Worm (Caenorhabditis elegans): ENCODE data around the gene K11D12.8.

Gene K11D12.8

DNA sequence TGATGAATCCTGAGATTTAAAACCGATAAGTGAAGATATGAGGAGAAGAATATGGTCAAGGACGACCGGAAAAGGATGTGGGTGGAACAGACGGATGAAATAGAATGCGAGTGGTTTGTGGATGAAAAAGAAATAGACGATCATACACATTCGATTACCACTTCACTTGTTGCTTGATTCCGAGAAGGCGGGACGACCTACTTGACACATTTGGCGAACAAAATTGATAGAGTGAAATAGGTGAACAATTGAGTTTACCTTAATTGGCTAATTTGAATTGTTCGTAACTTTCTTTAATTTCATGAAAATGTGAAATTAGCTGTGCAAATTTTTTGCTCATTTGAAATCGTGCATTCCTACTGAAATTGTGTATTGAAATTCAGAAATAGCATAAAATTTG, 31.3 kb upstream of the K11D12.8 start, which contains the start of gene Y58A7A.2:
Y58A7A.2 (minus strand) TSS at position 101 of the 400 bp plus-strand sequence.
- TF ChIP-seq nhr-43 (tag; optimal IDR thresholded peaks at IDR 0.05; ENCODE audit: poor library complexity, severe bottlenecking): no peak
- TF ChIP-seq pha-4 (tag; optimal IDR thresholded peaks at IDR 0.05): no peak
- no peak for TF ChIP-seq pqm-1 (tag; optimal IDR thresholded peaks at IDR 0.05)
- TF ChIP-seq elt-3 (tag; optimal IDR thresholded peaks at IDR 0.05): no peak
- no peak for TF ChIP-seq fos-1 (tag; optimal IDR thresholded peaks at IDR 0.05)
- no peak for TF ChIP-seq nhr-77 (tag; optimal IDR thresholded peaks at IDR 0.05)
- no peak for TF ChIP-seq snpc-4 (tag; optimal IDR thresholded peaks at IDR 0.05)
- TF ChIP-seq unc-39 (tag; optimal IDR thresholded peaks at IDR 0.05): no peak
- TF ChIP-seq ceh-9 (tag; optimal IDR thresholded peaks at IDR 0.05): no peak

DNA sequence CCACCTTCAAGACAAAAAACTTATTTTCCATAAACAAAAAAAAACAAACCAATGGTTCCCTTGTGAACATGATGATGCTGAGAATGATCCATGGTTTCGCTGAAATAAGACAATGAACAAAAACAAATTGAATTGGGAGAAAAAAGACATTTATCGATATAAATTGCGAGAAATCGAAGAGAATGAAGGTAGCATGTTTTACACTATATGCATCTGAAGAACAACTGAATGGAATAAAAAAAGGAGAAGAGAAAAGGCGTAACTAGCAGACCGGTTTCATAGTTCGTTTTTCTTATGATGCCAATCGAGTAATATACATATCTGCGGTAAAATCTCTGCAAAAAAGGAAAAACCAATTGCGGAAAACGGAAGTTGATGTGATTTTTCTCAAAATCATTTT, 28.6 kb upstream of the K11D12.8 start, which contains the start of gene Y58A7A.1:
Y58A7A.1 (minus strand) TSS at position 101 of the 400 bp plus-strand sequence.
- TF ChIP-seq skn-1 (tag; optimal IDR thresholded peaks at IDR 0.05) (no peak), nhr-25 (tag; optimal IDR thresholded peaks at IDR 0.05) (peak; percentile 5)

DNA sequence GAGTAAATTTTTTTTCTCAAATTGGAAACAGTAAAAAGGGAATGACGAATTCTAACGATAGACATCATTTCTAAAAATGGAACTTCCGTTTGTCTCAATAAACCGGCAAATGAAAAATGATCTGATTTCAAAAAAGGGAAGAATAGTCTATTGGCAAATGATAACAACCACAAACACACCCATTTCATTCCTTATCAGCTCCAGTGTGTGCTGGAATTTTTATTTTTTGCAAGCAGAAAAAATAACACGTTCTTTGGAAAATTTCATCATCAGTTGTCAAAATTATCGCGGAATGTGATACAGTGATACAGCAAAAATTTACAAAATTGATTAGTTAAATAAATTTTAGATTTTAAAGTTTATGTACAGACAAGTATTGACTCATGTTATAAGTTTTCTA, 26.6 kb upstream of the K11D12.8 start:
- TF ChIP-seq pqm-1 (tag; optimal IDR thresholded peaks at IDR 0.05) (peak; percentile 61), hmg-11 (tag; optimal IDR thresholded peaks at IDR 0.05) (no peak), ztf-11 (tag; optimal IDR thresholded peaks at IDR 0.05) (no peak), nhr-12 (tag; optimal IDR thresholded peaks at IDR 0.05) (no peak), nhr-77 (tag; optimal IDR thresholded peaks at IDR 0.05) (no peak), nhr-25 (tag; optimal IDR thresholded peaks at IDR 0.05) (no peak), fkh-2 (tag; optimal IDR thresholded peaks at IDR 0.05) (no peak), jun-1 (tag; optimal IDR thresholded peaks at IDR 0.05) (peak; percentile 76), elt-3 (tag; optimal IDR thresholded peaks at IDR 0.05) (no peak), eor-1 (tag; optimal IDR thresholded peaks at IDR 0.05) (no peak), elt-2 (tag; optimal IDR thresholded peaks at IDR 0.05) (peak; percentile 95), ceh-16 (tag; optimal IDR thresholded peaks at IDR 0.05) (no peak), ceh-28 (tag; optimal IDR thresholded peaks at IDR 0.05) (no peak), unc-62 (GFP tag; optimal IDR thresholded peaks at IDR 0.05) (no peak), ztf-4 (tag; optimal IDR thresholded peaks at IDR 0.05) (no peak), nhr-23 (tag; optimal IDR thresholded peaks at IDR 0.05) (no peak), pha-4 (tag; optimal IDR thresholded peaks at IDR 0.05) (peak; percentile 37)

DNA sequence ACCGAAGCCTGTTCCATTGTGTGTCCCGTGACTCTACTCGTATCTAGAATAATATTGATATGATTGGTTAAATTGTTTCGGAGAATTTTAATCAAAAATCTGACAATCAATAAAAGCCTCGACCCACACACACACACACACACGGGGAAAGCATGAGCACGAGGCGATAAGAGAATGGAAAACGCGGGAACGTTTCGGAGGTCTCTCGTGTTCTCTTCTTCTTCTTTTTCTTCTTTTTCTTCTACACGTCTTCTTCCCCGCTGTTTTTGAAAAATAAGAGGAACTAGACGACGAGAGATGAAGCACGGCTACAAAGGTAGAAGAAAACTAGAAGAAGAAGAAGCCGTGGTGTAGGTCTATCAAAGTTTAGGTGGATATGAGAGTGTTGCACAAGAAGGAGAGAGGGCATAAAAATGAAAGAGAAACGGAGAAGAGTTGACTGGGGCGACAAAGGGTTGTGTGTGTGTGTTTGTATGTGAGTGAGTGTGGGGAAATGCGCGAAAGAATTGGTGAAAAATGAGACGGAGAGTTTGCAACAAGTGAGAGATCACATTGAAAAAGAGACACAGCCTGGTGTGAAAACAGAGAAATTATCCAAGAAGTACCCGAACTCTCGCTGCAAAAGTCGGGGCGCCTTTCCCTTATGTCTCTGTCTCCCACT, 24.1 kb upstream of the K11D12.8 start, which contains the start of gene mlk-1:
mlk-1 (minus strand) TSS at position 51 of the 661 bp plus-strand sequence.
- TF ChIP-seq nfya-1 (tag; optimal IDR thresholded peaks at IDR 0.05; ENCODE audit: insufficient read depth) (peak; percentile 76), sea-2 (GFP tag; optimal IDR thresholded peaks at IDR 0.05) (no peak), aly-2 (tag; optimal IDR thresholded peaks at IDR 0.05) (no peak), nhr-11 (tag; optimal IDR thresholded peaks at IDR 0.05) (peak; percentile 66), ama-1 (optimal IDR thresholded peaks at IDR 0.05) (peak; percentile 26), nhr-76 (tag; optimal IDR thresholded peaks at IDR 0.05) (no peak), fkh-10 (GFP tag; optimal IDR thresholded peaks at IDR 0.05) (peak; percentile 89), mml-1 (tag; optimal IDR thresholded peaks at IDR 0.05) (no peak), lin-39 (tag; optimal IDR thresholded peaks at IDR 0.05) (peak; percentile 68), pqm-1 (tag; optimal IDR thresholded peaks at IDR 0.05) (peak; percentile 16), ceh-28 (tag; optimal IDR thresholded peaks at IDR 0.05) (peak; percentile 37), nhr-28 (tag; optimal IDR thresholded peaks at IDR 0.05) (no peak), nhr-23 (tag; optimal IDR thresholded peaks at IDR 0.05) (peak; percentile 48), unc-62 (GFP tag; optimal IDR thresholded peaks at IDR 0.05) (no peak), skn-1 (tag; optimal IDR thresholded peaks at IDR 0.05) (no peak), fos-1 (tag; optimal IDR thresholded peaks at IDR 0.05) (no peak), egl-27 (tag; optimal IDR thresholded peaks at IDR 0.05) (peak; percentile 83), tbx-2 (tag; optimal IDR thresholded peaks at IDR 0.05) (no peak), nhr-12 (tag; optimal IDR thresholded peaks at IDR 0.05) (no peak), ceh-16 (tag; optimal IDR thresholded peaks at IDR 0.05) (no peak), jun-1 (tag; optimal IDR thresholded peaks at IDR 0.05) (peak; percentile 38), ceh-9 (tag; optimal IDR thresholded peaks at IDR 0.05) (no peak), lin-15B (tag; optimal IDR thresholded peaks at IDR 0.05) (peak; percentile 44), nhr-43 (tag; optimal IDR thresholded peaks at IDR 0.05; ENCODE audit: poor library complexity, severe bottlenecking) (peak; percentile 36), ztf-4 (tag; optimal IDR thresholded peaks at IDR 0.05) (no peak), ztf-11 (tag; optimal IDR thresholded peaks at IDR 0.05) (no peak), mdl-1 (tag; optimal IDR thresholded peaks at IDR 0.05) (peak; percentile 30), nhr-237 (tag; optimal IDR thresholded peaks at IDR 0.05) (no peak), elt-2 (tag; optimal IDR thresholded peaks at IDR 0.05) (peak; percentile 54), pha-4 (tag; optimal IDR thresholded peaks at IDR 0.05) (peak; percentile 69), unc-39 (tag; optimal IDR thresholded peaks at IDR 0.05) (no peak), nhr-77 (tag; optimal IDR thresholded peaks at IDR 0.05) (no peak), elt-3 (tag; optimal IDR thresholded peaks at IDR 0.05) (no peak), nhr-25 (tag; optimal IDR thresholded peaks at IDR 0.05) (peak; percentile 39), daf-12 (tag; optimal IDR thresholded peaks at IDR 0.05) (no peak), R02D3.7 (tag; optimal IDR thresholded peaks at IDR 0.05) (no peak), ceh-82 (tag; optimal IDR thresholded peaks at IDR 0.05) (no peak), nhr-67 (tag; optimal IDR thresholded peaks at IDR 0.05) (no peak), snpc-4 (tag; optimal IDR thresholded peaks at IDR 0.05) (peak; percentile 25), eor-1 (tag; optimal IDR thresholded peaks at IDR 0.05) (no peak), hmg-11 (tag; optimal IDR thresholded peaks at IDR 0.05) (peak; percentile 89)
